ENCODE assay signal across 1 fruit fly cellular context in the genomic region with DNA sequence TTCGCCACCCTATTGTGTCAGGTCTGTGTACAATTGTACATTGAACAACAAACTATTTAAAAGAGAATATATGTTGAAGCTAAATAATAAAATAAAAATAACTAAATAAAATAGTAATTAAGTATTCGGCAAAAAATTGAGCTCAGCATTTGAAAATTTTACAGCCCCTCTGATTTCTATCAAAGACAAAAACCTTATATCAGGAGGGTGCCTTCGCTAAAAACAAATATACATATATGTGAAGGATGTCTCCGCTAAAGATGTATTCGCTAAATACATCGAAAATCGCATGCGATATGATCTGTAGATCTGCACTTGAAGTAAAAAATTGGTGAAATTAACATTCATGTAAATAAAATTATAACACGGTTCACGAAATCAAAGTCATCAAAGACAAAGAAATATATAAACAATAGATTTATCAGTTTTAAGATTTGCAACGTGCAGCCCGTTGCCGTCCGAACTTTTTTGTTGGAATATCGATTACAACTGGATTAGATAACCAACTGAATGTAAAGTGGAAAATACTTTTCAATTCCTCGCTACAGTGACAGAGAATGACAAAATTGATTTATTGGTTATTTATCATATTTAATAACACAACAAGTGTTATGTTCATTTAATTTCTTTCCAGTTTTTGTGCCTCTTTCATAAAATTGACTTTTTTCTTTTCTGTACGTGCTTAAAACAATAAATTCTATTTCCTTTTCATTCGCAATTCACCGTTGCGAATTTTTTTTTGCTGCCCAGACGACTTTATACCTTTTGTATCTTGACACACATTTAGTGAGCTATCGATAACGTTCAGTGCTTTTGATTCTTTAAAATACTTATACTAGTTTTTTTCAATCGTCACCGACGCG.
TF ChIP-seq lines count a peak whose summit lies in the region.

A gene (plus strand): TSS at position 859 of the 863 bp plus-strand sequence.

TF ChIP-seq in whole organism, embryonic, 481 proteins besides CTCF, POLR2A, EP300 and RAD21 (continued from another document and continues in another):
- TF ChIP-seq CG10543 (GFP tag; optimal IDR thresholded peaks at IDR 0.05; lab: Kevin White, UChicago): no peak
- TF ChIP-seq CG10979 (tag; optimal IDR thresholded peaks at IDR 0.05; lab: Kevin White, UChicago): no peak
- peak; percentile 77 for TF ChIP-seq stwl (tag; optimal IDR thresholded peaks at IDR 0.05; lab: Kevin White, UChicago)
- no peak for TF ChIP-seq CG15479 (GFP tag; optimal IDR thresholded peaks at IDR 0.05; lab: Kevin White, UChicago)
- peak; percentile 31 for TF ChIP-seq HmgZ (tag; optimal IDR thresholded peaks at IDR 0.05; lab: Kevin White, UChicago)
- peak; percentile 56; the same call in 1 of the 3 replicates for TF ChIP-seq Doc3 (GFP tag; IDR thresholded peaks at IDR 0.05; lab: Robert Waterston, UW; ENCODE audit: partially characterized antibody)
- TF ChIP-seq CG3281 (GFP tag; optimal IDR thresholded peaks at IDR 0.05; lab: Kevin White, UChicago): no peak
- TF ChIP-seq CG17829 (tag; optimal IDR thresholded peaks at IDR 0.05; lab: Kevin White, UChicago): peak; percentile 32
- no peak for TF ChIP-seq chinmo (GFP tag; IDR thresholded peaks at IDR 0.05; lab: Robert Waterston, UW; ENCODE audit: partially characterized antibody)
- TF ChIP-seq Dref (GFP tag; IDR thresholded peaks at IDR 0.05; lab: Robert Waterston, UW): peak; percentile 72
- TF ChIP-seq dati (GFP tag; IDR thresholded peaks at IDR 0.05; lab: Robert Waterston, UW): no peak
- TF ChIP-seq rib (GFP tag; IDR thresholded peaks at IDR 0.05; lab: Robert Waterston, UW): 0 out of 2 replicates have a peak, but pooled peaks have one; percentile 20
- TF ChIP-seq NFAT (GFP tag; IDR thresholded peaks at IDR 0.05; lab: Robert Waterston, UW): no peak
- TF ChIP-seq hbn (GFP tag; IDR thresholded peaks at IDR 0.05; lab: Robert Waterston, UW; ENCODE audit: partially characterized antibody): no peak; the same call in 1 of the 2 replicates
- TF ChIP-seq trh (GFP tag; optimal IDR thresholded peaks at IDR 0.05; lab: Kevin White, UChicago): no peak
- TF ChIP-seq dmrt11E (tag; optimal IDR thresholded peaks at IDR 0.05; lab: Kevin White, UChicago): no peak
- TF ChIP-seq knrl (GFP tag; IDR thresholded peaks at IDR 0.05; lab: Robert Waterston, UW; ENCODE audit: partially characterized antibody): peak; percentile 48
- TF ChIP-seq Mad (GFP tag; optimal IDR thresholded peaks at IDR 0.05; lab: Kevin White, UChicago): no peak
- TF ChIP-seq Mes4 (GFP tag; optimal IDR thresholded peaks at IDR 0.05; lab: Kevin White, UChicago): no peak
- peak; percentile 39; the same call in 1 of the 2 replicates for TF ChIP-seq sna (GFP tag; IDR thresholded peaks at IDR 0.05; lab: Robert Waterston, UW; ENCODE audit: partially characterized antibody)
- TF ChIP-seq NC2β (GFP tag; optimal IDR thresholded peaks at IDR 0.05; lab: Kevin White, UChicago): no peak
- peak; percentile 59 for TF ChIP-seq CG13287 (GFP tag; IDR thresholded peaks at IDR 0.05; lab: Robert Waterston, UW; ENCODE audit: partially characterized antibody)
- TF ChIP-seq Elba2 (GFP tag; optimal IDR thresholded peaks at IDR 0.05; lab: Kevin White, UChicago): no peak
- TF ChIP-seq CG17186 (GFP tag; optimal IDR thresholded peaks at IDR 0.05; lab: Kevin White, UChicago): no peak
- no peak for TF ChIP-seq CG18011 (GFP tag; optimal IDR thresholded peaks at IDR 0.05; lab: Kevin White, UChicago)
- no peak for TF ChIP-seq twi (tag; optimal IDR thresholded peaks at IDR 0.05; lab: Kevin White, UChicago)
- no peak for TF ChIP-seq CG11456 (GFP tag; IDR thresholded peaks at IDR 0.05; lab: Robert Waterston, UW)
- peak; percentile 60 for TF ChIP-seq CG1603 (tag; optimal IDR thresholded peaks at IDR 0.05; lab: Kevin White, UChicago)
- no peak for TF ChIP-seq gcm2 (GFP tag; optimal IDR thresholded peaks at IDR 0.05; lab: Kevin White, UChicago)
- TF ChIP-seq run (tag; optimal IDR thresholded peaks at IDR 0.05; lab: Kevin White, UChicago): no peak
- TF ChIP-seq CG3726 (GFP tag; IDR thresholded peaks at IDR 0.05; lab: Robert Waterston, UW): no peak
- no peak for TF ChIP-seq CG16815 (GFP tag; optimal IDR thresholded peaks at IDR 0.05; lab: Kevin White, UChicago)
- no peak for TF ChIP-seq kah (GFP tag; optimal IDR thresholded peaks at IDR 0.05; lab: Kevin White, UChicago)
- TF ChIP-seq onecut (GFP tag; IDR thresholded peaks at IDR 0.05; lab: Robert Waterston, UW): no peak
- no peak for TF ChIP-seq CG4360 (GFP tag; IDR thresholded peaks at IDR 0.05; lab: Robert Waterston, UW)
- no peak for TF ChIP-seq GATAe (GFP tag; conservative IDR thresholded peaks at IDR 0.05; lab: Robert Waterston, UW)
- TF ChIP-seq CG8765 (GFP tag; IDR thresholded peaks at IDR 0.05; lab: Robert Waterston, UW): no peak
- TF ChIP-seq ken (GFP tag; IDR thresholded peaks at IDR 0.05; lab: Robert Waterston, UW): no peak
- no peak for TF ChIP-seq wor (GFP tag; IDR thresholded peaks at IDR 0.05; lab: Robert Waterston, UW)
- no peak for TF ChIP-seq ssp (GFP tag; IDR thresholded peaks at IDR 0.05; lab: Robert Waterston, UW)
- TF ChIP-seq crol (GFP tag; IDR thresholded peaks at IDR 0.05; lab: Robert Waterston, UW): no peak
- TF ChIP-seq CG6272 (GFP tag; IDR thresholded peaks at IDR 0.05; lab: Robert Waterston, UW): no peak
- no peak for TF ChIP-seq dm (GFP tag; optimal IDR thresholded peaks at IDR 0.05; lab: Kevin White, UChicago)
- TF ChIP-seq chm (GFP tag; IDR thresholded peaks at IDR 0.05; lab: Robert Waterston, UW): no peak
- TF ChIP-seq Oaz (GFP tag; IDR thresholded peaks at IDR 0.05; lab: Robert Waterston, UW): no peak
- peak; percentile 11 for TF ChIP-seq CG12391 (tag; optimal IDR thresholded peaks at IDR 0.05; lab: Kevin White, UChicago)
- TF ChIP-seq pb (GFP tag; optimal IDR thresholded peaks at IDR 0.05; lab: Kevin White, UChicago): no peak
- TF ChIP-seq CG1832 (GFP tag; optimal IDR thresholded peaks at IDR 0.05; lab: Kevin White, UChicago): no peak
- TF ChIP-seq YL-1 (GFP tag; optimal IDR thresholded peaks at IDR 0.05; lab: Kevin White, UChicago): no peak
- TF ChIP-seq CG7987 (GFP tag; optimal IDR thresholded peaks at IDR 0.05; lab: Kevin White, UChicago): no peak
- no peak for TF ChIP-seq Nf-YB (GFP tag; optimal IDR thresholded peaks at IDR 0.05; lab: Kevin White, UChicago)
- TF ChIP-seq prd (optimal IDR thresholded peaks at IDR 0.05; lab: Kevin White, UChicago): no peak
- TF ChIP-seq prd (GFP tag; IDR thresholded peaks at IDR 0.05; lab: Robert Waterston, UW): no peak
- TF ChIP-seq inv (GFP tag; IDR thresholded peaks at IDR 0.05; lab: Robert Waterston, UW; ENCODE audit: partially characterized antibody): peak; percentile 56
- no peak for TF ChIP-seq ind (GFP tag; optimal IDR thresholded peaks at IDR 0.05; lab: Kevin White, UChicago)
- TF ChIP-seq CG1529 (GFP tag; optimal IDR thresholded peaks at IDR 0.05; lab: Kevin White, UChicago): no peak
- no peak for TF ChIP-seq CG12104 (GFP tag; optimal IDR thresholded peaks at IDR 0.05; lab: Kevin White, UChicago)
- no peak for TF ChIP-seq tin (GFP tag; optimal IDR thresholded peaks at IDR 0.05; lab: Kevin White, UChicago)
- no peak for TF ChIP-seq CG2875 (GFP tag; optimal IDR thresholded peaks at IDR 0.05; lab: Kevin White, UChicago)
- no peak for TF ChIP-seq dan (GFP tag; IDR thresholded peaks at IDR 0.05; lab: Robert Waterston, UW)
- no peak for TF ChIP-seq klu (GFP tag; IDR thresholded peaks at IDR 0.05; lab: Robert Waterston, UW)
- TF ChIP-seq gfzf (GFP tag; optimal IDR thresholded peaks at IDR 0.05; lab: Kevin White, UChicago): peak; percentile 86
- no peak for TF ChIP-seq CG4404 (GFP tag; IDR thresholded peaks at IDR 0.05; lab: Robert Waterston, UW)
- TF ChIP-seq CG17612 (GFP tag; IDR thresholded peaks at IDR 0.05; lab: Robert Waterston, UW): no peak
- no peak for TF ChIP-seq CG12071 (GFP tag; optimal IDR thresholded peaks at IDR 0.05; lab: Kevin White, UChicago)
- TF ChIP-seq dmrt99B (tag; optimal IDR thresholded peaks at IDR 0.05; lab: Kevin White, UChicago): no peak
- no peak for TF ChIP-seq sim (GFP tag; IDR thresholded peaks at IDR 0.05; lab: Robert Waterston, UW)
- TF ChIP-seq CG13424 (tag; optimal IDR thresholded peaks at IDR 0.05; lab: Kevin White, UChicago): no peak
- 0 out of 3 replicates have a peak, but pooled peaks have one; percentile 53 for TF ChIP-seq CG6791 (GFP tag; IDR thresholded peaks at IDR 0.05; lab: Robert Waterston, UW; ENCODE audit: partially characterized antibody)
- TF ChIP-seq wek (GFP tag; optimal IDR thresholded peaks at IDR 0.05; lab: Kevin White, UChicago): no peak
- no peak for TF ChIP-seq Doc2 (GFP tag; IDR thresholded peaks at IDR 0.05; lab: Robert Waterston, UW)
- peak; percentile 97 for TF ChIP-seq pita (GFP tag; optimal IDR thresholded peaks at IDR 0.05; lab: Kevin White, UChicago)
- peak; percentile 12 for TF ChIP-seq CHES-1-like (GFP tag; optimal IDR thresholded peaks at IDR 0.05; lab: Kevin White, UChicago)
- TF ChIP-seq CG8478 (optimal IDR thresholded peaks at IDR 0.05; lab: Kevin White, UChicago): no peak
- TF ChIP-seq H15 (GFP tag; IDR thresholded peaks at IDR 0.05; lab: Robert Waterston, UW): no peak
- TF ChIP-seq Dp (GFP tag; optimal IDR thresholded peaks at IDR 0.05; lab: Kevin White, UChicago): peak; percentile 55
- TF ChIP-seq Nf-YC (tag; optimal IDR thresholded peaks at IDR 0.05; lab: Kevin White, UChicago): peak; percentile 20
- TF ChIP-seq jigr1 (GFP tag; IDR thresholded peaks at IDR 0.05; lab: Robert Waterston, UW): no peak
- TF ChIP-seq emc (GFP tag; optimal IDR thresholded peaks at IDR 0.05; lab: Kevin White, UChicago): no peak
- TF ChIP-seq CG12659 (GFP tag; optimal IDR thresholded peaks at IDR 0.05; lab: Kevin White, UChicago): peak; percentile 55
- no peak for TF ChIP-seq sug (tag; optimal IDR thresholded peaks at IDR 0.05; lab: Kevin White, UChicago)
- TF ChIP-seq CG2199 (GFP tag; IDR thresholded peaks at IDR 0.05; lab: Robert Waterston, UW): peak; percentile 86; the same call in 2 of the 3 replicates
- TF ChIP-seq sisA (GFP tag; IDR thresholded peaks at IDR 0.05; lab: Robert Waterston, UW): no peak
- peak; percentile 94 for TF ChIP-seq nerfin-1 (tag; optimal IDR thresholded peaks at IDR 0.05; lab: Kevin White, UChicago)
- peak; percentile 7 for TF ChIP-seq Myb (GFP tag; optimal IDR thresholded peaks at IDR 0.05; lab: Kevin White, UChicago)
- TF ChIP-seq Hr39 (optimal IDR thresholded peaks at IDR 0.05; lab: Kevin White, UChicago): no peak
- no peak for TF ChIP-seq CG7271 (tag; optimal IDR thresholded peaks at IDR 0.05; lab: Kevin White, UChicago)
- no peak for TF ChIP-seq ttk (GFP tag; IDR thresholded peaks at IDR 0.05; lab: Robert Waterston, UW)
- no peak for TF ChIP-seq Ptx1 (GFP tag; IDR thresholded peaks at IDR 0.05; lab: Robert Waterston, UW)
- TF ChIP-seq aop (GFP tag; IDR thresholded peaks at IDR 0.05; lab: Robert Waterston, UW): no peak
- TF ChIP-seq CG17385 (GFP tag; optimal IDR thresholded peaks at IDR 0.05; lab: Kevin White, UChicago): no peak
- TF ChIP-seq CG7928 (GFP tag; optimal IDR thresholded peaks at IDR 0.05; lab: Kevin White, UChicago): no peak
- TF ChIP-seq Nf-YA (GFP tag; IDR thresholded peaks at IDR 0.05; lab: Robert Waterston, UW): no peak
- no peak for TF ChIP-seq Mrtf (GFP tag; IDR thresholded peaks at IDR 0.05; lab: Robert Waterston, UW)
- TF ChIP-seq org-1 (GFP tag; optimal IDR thresholded peaks at IDR 0.05; lab: Kevin White, UChicago): no peak
- no peak for TF ChIP-seq zfh1 (GFP tag; IDR thresholded peaks at IDR 0.05; lab: Robert Waterston, UW)
- TF ChIP-seq CG1024 (GFP tag; IDR thresholded peaks at IDR 0.05; lab: Robert Waterston, UW): no peak
- TF ChIP-seq Adf1 (GFP tag; IDR thresholded peaks at IDR 0.05; lab: Robert Waterston, UW): no peak
- TF ChIP-seq Opbp (GFP tag; IDR thresholded peaks at IDR 0.05; lab: Robert Waterston, UW; ENCODE audit: partially characterized antibody): peak; percentile 64; the same call in 1 of the 3 replicates
- TF ChIP-seq CG10366 (GFP tag; IDR thresholded peaks at IDR 0.05; lab: Robert Waterston, UW): no peak
- no peak for TF ChIP-seq tap (tag; optimal IDR thresholded peaks at IDR 0.05; lab: Kevin White, UChicago)
- no peak for TF ChIP-seq Med (GFP tag; lab: Kevin White, UChicago)
- peak; percentile 2 for TF ChIP-seq gem (tag; optimal IDR thresholded peaks at IDR 0.05; lab: Kevin White, UChicago)
- no peak for TF ChIP-seq Rx (GFP tag; IDR thresholded peaks at IDR 0.05; lab: Robert Waterston, UW)
- no peak for TF ChIP-seq CG11093 (GFP tag; IDR thresholded peaks at IDR 0.05; lab: Robert Waterston, UW)
- TF ChIP-seq gsb-n (tag; optimal IDR thresholded peaks at IDR 0.05; lab: Kevin White, UChicago): peak; percentile 4
- peak; percentile 54; the same call in 1 of the 2 replicates for TF ChIP-seq CG42726 (GFP tag; IDR thresholded peaks at IDR 0.05; lab: Robert Waterston, UW; ENCODE audit: partially characterized antibody)
- TF ChIP-seq CG15073 (GFP tag; optimal IDR thresholded peaks at IDR 0.05; lab: Kevin White, UChicago): no peak
- TF ChIP-seq tio (GFP tag; optimal IDR thresholded peaks at IDR 0.05; lab: Kevin White, UChicago): no peak
- TF ChIP-seq CG1647 (GFP tag; optimal IDR thresholded peaks at IDR 0.05; lab: Kevin White, UChicago): no peak
- TF ChIP-seq CG7839 (tag; optimal IDR thresholded peaks at IDR 0.05; lab: Kevin White, UChicago): peak; percentile 10
- no peak for TF ChIP-seq abd-A (tag; optimal IDR thresholded peaks at IDR 0.05; lab: Kevin White, UChicago)
- TF ChIP-seq CG4328 (GFP tag; optimal IDR thresholded peaks at IDR 0.05; lab: Kevin White, UChicago): no peak
- TF ChIP-seq CG9437 (GFP tag; optimal IDR thresholded peaks at IDR 0.05; lab: Kevin White, UChicago): no peak
- TF ChIP-seq az2 (GFP tag; optimal IDR thresholded peaks at IDR 0.05; lab: Kevin White, UChicago): no peak
- TF ChIP-seq kni (GFP tag; optimal IDR thresholded peaks at IDR 0.05; lab: Kevin White, UChicago): no peak
- TF ChIP-seq vvl (GFP tag; IDR thresholded peaks at IDR 0.05; lab: Robert Waterston, UW): peak; percentile 53; the same call in 1 of the 2 replicates
- TF ChIP-seq CG18599 (GFP tag; optimal IDR thresholded peaks at IDR 0.05; lab: Kevin White, UChicago): no peak
- no peak for TF ChIP-seq Gug (GFP tag; IDR thresholded peaks at IDR 0.05; lab: Robert Waterston, UW)
- TF ChIP-seq CG9609 (GFP tag; optimal IDR thresholded peaks at IDR 0.05; lab: Kevin White, UChicago): no peak
- no peak for TF ChIP-seq Poxn (GFP tag; IDR thresholded peaks at IDR 0.05; lab: Robert Waterston, UW)
- TF ChIP-seq CG2116 (GFP tag; optimal IDR thresholded peaks at IDR 0.05; lab: Kevin White, UChicago): peak; percentile 45
- TF ChIP-seq croc (GFP tag; conservative IDR thresholded peaks at IDR 0.05; lab: Robert Waterston, UW): no peak
- TF ChIP-seq CG31441 (GFP tag; IDR thresholded peaks at IDR 0.05; lab: Robert Waterston, UW): no peak
- TF ChIP-seq Bgb (GFP tag; IDR thresholded peaks at IDR 0.05; lab: Robert Waterston, UW; ENCODE audit: partially characterized antibody): peak; percentile 63
